Worm (Caenorhabditis elegans): Measurements from ENCODE around the gene ags-3.

Gene ags-3

ce11 chrX:5337959-5338358 is 34.6 kb upstream of the ags-3 start, which contains the start of gene C26B9.3:
Gene C26B9.3 (plus strand): TSS chrX:5338301.
- TF ChIP-seq nhr-21 (tag; optimal IDR thresholded peaks at IDR 0.05) (peak; percentile 24), gmeb-1 (tag; optimal IDR thresholded peaks at IDR 0.05) (no peak), blmp-1 (tag; optimal IDR thresholded peaks at IDR 0.05; ENCODE audit: insufficient read depth) (peak; percentile 87), fos-1 (tag; optimal IDR thresholded peaks at IDR 0.05) (peak; percentile 14)

ce11 chrX:5336498-5336897 is 33.1 kb upstream of the ags-3 start:
- TF ChIP-seq lin-39 (tag; optimal IDR thresholded peaks at IDR 0.05) (no peak), fos-1 (tag; optimal IDR thresholded peaks at IDR 0.05) (peak; percentile 49), ztf-1 (GFP tag; conservative IDR thresholded peaks at IDR 0.05) (no peak), elt-3 (tag; optimal IDR thresholded peaks at IDR 0.05) (no peak), blmp-1 (tag; optimal IDR thresholded peaks at IDR 0.05; ENCODE audit: insufficient read depth) (no peak), unc-39 (tag; optimal IDR thresholded peaks at IDR 0.05) (no peak), nhr-129 (tag; optimal IDR thresholded peaks at IDR 0.05) (peak; percentile 79), mab-5 (tag; optimal IDR thresholded peaks at IDR 0.05) (no peak), ZK546.5 (tag; optimal IDR thresholded peaks at IDR 0.05) (no peak), alr-1 (tag; optimal IDR thresholded peaks at IDR 0.05) (no peak), mdl-1 (tag; optimal IDR thresholded peaks at IDR 0.05) (peak; percentile 67 to 78), aly-2 (tag; optimal IDR thresholded peaks at IDR 0.05) (no peak), nhr-23 (tag; optimal IDR thresholded peaks at IDR 0.05) (no peak), lin-13 (GFP tag; optimal IDR thresholded peaks at IDR 0.05) (peak; percentile 61), nhr-12 (tag; optimal IDR thresholded peaks at IDR 0.05) (no peak), lin-11 (tag; optimal IDR thresholded peaks at IDR 0.05) (peak; percentile 18), ztf-11 (tag; optimal IDR thresholded peaks at IDR 0.05) (no peak), F13H6.1 (tag; optimal IDR thresholded peaks at IDR 0.05) (peak; percentile 75), ceh-16 (tag; optimal IDR thresholded peaks at IDR 0.05) (no peak), nhr-11 (tag; optimal IDR thresholded peaks at IDR 0.05) (no peak), elt-1 (tag; optimal IDR thresholded peaks at IDR 0.05) (no peak), sma-9 (GFP tag; optimal IDR thresholded peaks at IDR 0.05) (peak; percentile 71), sma-9 (tag; optimal IDR thresholded peaks at IDR 0.05) (no peak), ama-1 (optimal IDR thresholded peaks at IDR 0.05) (no peak), sem-4 (tag; optimal IDR thresholded peaks at IDR 0.05) (peak; percentile 63), skn-1 (tag; optimal IDR thresholded peaks at IDR 0.05) (no peak), peb-1 (tag; optimal IDR thresholded peaks at IDR 0.05) (peak; percentile 52), zag-1 (tag; optimal IDR thresholded peaks at IDR 0.05) (peak; percentile 65), snpc-4 (tag; optimal IDR thresholded peaks at IDR 0.05) (peak; percentile 32), lsy-2 (tag; optimal IDR thresholded peaks at IDR 0.05) (peak in 1 of 2 experiments; percentile 62), nhr-25 (tag; optimal IDR thresholded peaks at IDR 0.05) (peak; percentile 54), ztf-4 (tag; optimal IDR thresholded peaks at IDR 0.05) (no peak), nhr-6 (tag; optimal IDR thresholded peaks at IDR 0.05) (no peak), ceh-82 (tag; optimal IDR thresholded peaks at IDR 0.05) (no peak), gmeb-1 (tag; optimal IDR thresholded peaks at IDR 0.05) (peak; percentile 16), dmd-4 (tag; optimal IDR thresholded peaks at IDR 0.05) (no peak), nhr-10 (tag; optimal IDR thresholded peaks at IDR 0.05) (no peak), nhr-237 (tag; optimal IDR thresholded peaks at IDR 0.05) (no peak), egl-27 (tag; optimal IDR thresholded peaks at IDR 0.05) (peak; percentile 66), nhr-21 (tag; optimal IDR thresholded peaks at IDR 0.05) (peak; percentile 35), nhr-77 (tag; optimal IDR thresholded peaks at IDR 0.05) (no peak), mbf-1 (tag; optimal IDR thresholded peaks at IDR 0.05) (no peak), unc-62 (GFP tag; optimal IDR thresholded peaks at IDR 0.05) (no peak), unc-55 (GFP tag; optimal IDR thresholded peaks at IDR 0.05) (peak; percentile 77), C34F6.9 (tag; optimal IDR thresholded peaks at IDR 0.05) (peak; percentile 71), crh-2 (tag; optimal IDR thresholded peaks at IDR 0.05) (peak; percentile 77), R02D3.7 (tag; optimal IDR thresholded peaks at IDR 0.05) (no peak), sma-3 (GFP tag; optimal IDR thresholded peaks at IDR 0.05) (peak; percentile 33), Y55F3AM.14 (GFP tag; optimal IDR thresholded peaks at IDR 0.05) (peak; percentile 61)
